Worm (Caenorhabditis elegans): ENCODE measurements around the gene asg-2.

Gene asg-2

ce11 chrX:6856793-6857192 is 15.7 kb downstream of the asg-2 start (continued):
- no peak for TF ChIP-seq mxl-3 (GFP tag; optimal IDR thresholded peaks at IDR 0.05)
- no peak for TF ChIP-seq lin-39 (tag; optimal IDR thresholded peaks at IDR 0.05)
- TF ChIP-seq zip-11 (GFP tag; IDR thresholded peaks at IDR 0.05), result no peak
- no peak for TF ChIP-seq ceh-82 (tag; optimal IDR thresholded peaks at IDR 0.05)
- peak in 1 of 2 experiments; percentile 32 for TF ChIP-seq unc-62 (GFP tag; optimal IDR thresholded peaks at IDR 0.05 in 1 of 2)
- TF ChIP-seq unc-62 (tag; optimal IDR thresholded peaks at IDR 0.05), result no peak
- TF ChIP-seq ama-1 (optimal IDR thresholded peaks at IDR 0.05), result no peak
- TF ChIP-seq F26F4.8 (GFP tag; conservative IDR thresholded peaks at IDR 0.05), result no peak
- peak; percentile 16 for TF ChIP-seq fkh-10 (GFP tag; optimal IDR thresholded peaks at IDR 0.05)
- TF ChIP-seq tag-97 (GFP tag; IDR thresholded peaks at IDR 0.05), result no peak

ce11 chrX:6861564-6861963 is 20.5 kb downstream of the asg-2 start:
- TF ChIP-seq aha-1 (tag), result peak; percentile 79
- peak in 1 of 2 experiments; percentile 57 for TF ChIP-seq unc-62 (GFP tag; optimal IDR thresholded peaks at IDR 0.05 in 1 of 2)
- no peak for TF ChIP-seq unc-62 (tag; optimal IDR thresholded peaks at IDR 0.05)
- TF ChIP-seq dve-1 (tag; optimal IDR thresholded peaks at IDR 0.05; ENCODE audit: insufficient read depth), result no peak

ce11 chrX:6863032-6863431 is 22.0 kb downstream of the asg-2 start, which contains the start of gene nep-4:
TSS of gene nep-4 (minus strand) at chrX:6863424.
- TF ChIP-seq dve-1 (tag; optimal IDR thresholded peaks at IDR 0.05; ENCODE audit: insufficient read depth) (no peak), aha-1 (tag) (peak; percentile 93), spr-3 (GFP tag; optimal IDR thresholded peaks at IDR 0.05) (no peak), set-16 (GFP tag; IDR thresholded peaks at IDR 0.05) (no peak)

ce11 chrX:6865839-6866238 is 24.8 kb downstream of the asg-2 start, which contains the start of gene odr-10:
TSS of gene odr-10 (minus strand) at chrX:6865939.
- TF ChIP-seq set-16 (GFP tag; IDR thresholded peaks at IDR 0.05), result no peak
- TF ChIP-seq gei-8 (GFP tag; optimal IDR thresholded peaks at IDR 0.05), result no peak

ce11 chrX:6866900-6867299 is 25.8 kb downstream of the asg-2 start:
- TF ChIP-seq lim-7 (GFP tag; IDR thresholded peaks at IDR 0.05) (peak; percentile 50; the same call in 1 of the 2 replicates), nhr-48 (tag; optimal IDR thresholded peaks at IDR 0.05) (no peak)

ce11 chrX:6867707-6868106 is 26.6 kb downstream of the asg-2 start:
- TF ChIP-seq nhr-11 (tag; optimal IDR thresholded peaks at IDR 0.05), result no peak
- TF ChIP-seq zfp-3 (GFP tag; conservative IDR thresholded peaks at IDR 0.05), result peak; percentile 25; the same call in 1 of the 2 replicates
- TF ChIP-seq daf-8 (GFP tag; IDR thresholded peaks at IDR 0.05), result 0 out of 2 replicates have a peak, but pooled peaks have one; percentile 33
- TF ChIP-seq rbr-2 (tag; optimal IDR thresholded peaks at IDR 0.05), result peak; percentile 73
- peak; percentile 69; the same call in 1 of the 2 replicates for TF ChIP-seq dmd-9 (GFP tag; IDR thresholded peaks at IDR 0.05)
- peak; percentile 91 for TF ChIP-seq arid-1 (GFP tag; conservative IDR thresholded peaks at IDR 0.05)
- no peak for TF ChIP-seq ceh-62 (tag; optimal IDR thresholded peaks at IDR 0.05)
- TF ChIP-seq fkh-10 (GFP tag; optimal IDR thresholded peaks at IDR 0.05), result no peak
- 0 out of 2 replicates have a peak, but pooled peaks have one; percentile 4 for TF ChIP-seq ZK337.2 (GFP tag; IDR thresholded peaks at IDR 0.05)
- 0 out of 2 replicates have a peak, but pooled peaks have one; percentile 39 for TF ChIP-seq lin-29 (GFP tag; IDR thresholded peaks at IDR 0.05)
- peak; percentile 72 for TF ChIP-seq dve-1 (tag; optimal IDR thresholded peaks at IDR 0.05; ENCODE audit: insufficient read depth)
- peak; percentile 60 for TF ChIP-seq T20F7.1 (GFP tag; optimal IDR thresholded peaks at IDR 0.05)
- no peak for TF ChIP-seq nhr-77 (tag; optimal IDR thresholded peaks at IDR 0.05)
- no peak for TF ChIP-seq zip-2 (tag; optimal IDR thresholded peaks at IDR 0.05)
- TF ChIP-seq dmd-6 (GFP tag; IDR thresholded peaks at IDR 0.05), result peak; percentile 68
- TF ChIP-seq daf-12 (tag; optimal IDR thresholded peaks at IDR 0.05), result no peak
- no peak for TF ChIP-seq lin-15B (tag; optimal IDR thresholded peaks at IDR 0.05)
- no peak for TF ChIP-seq nhr-25 (tag; optimal IDR thresholded peaks at IDR 0.05; ENCODE audit: borderline replicate concordance, insufficient read depth)
- TF ChIP-seq set-16 (GFP tag; IDR thresholded peaks at IDR 0.05), result no peak
- TF ChIP-seq unc-130 (GFP tag; optimal IDR thresholded peaks at IDR 0.05), result no peak
- no peak for TF ChIP-seq mep-1 (tag; optimal IDR thresholded peaks at IDR 0.05)
- peak; percentile 10 to 35 for TF ChIP-seq hif-1 (tag; optimal IDR thresholded peaks at IDR 0.05)
- peak; percentile 69 for TF ChIP-seq nhr-42 (GFP tag; IDR thresholded peaks at IDR 0.05)
- TF ChIP-seq aly-2 (tag; optimal IDR thresholded peaks at IDR 0.05), result no peak
- TF ChIP-seq ces-1 (GFP tag; optimal IDR thresholded peaks at IDR 0.05), result no peak
- TF ChIP-seq ceh-28 (tag; optimal IDR thresholded peaks at IDR 0.05), result no peak
- peak; percentile 70; the same call in 1 of the 2 replicates for TF ChIP-seq ceh-44 (GFP tag; IDR thresholded peaks at IDR 0.05)
- peak; percentile 88 for TF ChIP-seq nhr-111 (GFP tag; optimal IDR thresholded peaks at IDR 0.05)
